Worm (Caenorhabditis elegans) whole organism, L3 larva: ENCODE data around the gene hoe-1.

Source experiments
- R02D3.7 ChIP-seq: fragments of 150-350 bp; optimal IDR thresholded peaks from 2 replicates; lab custom pipeline; 2014; ENCODE audit warnings: missing biosample characterization, missing genetic modification characterization
- aly-2 ChIP-seq: fragments of 150-350 bp; optimal IDR thresholded peaks from 2 replicates; lab custom pipeline; 2014; ENCODE audit warnings: missing biosample characterization, missing genetic modification characterization
- ama-1 ChIP-seq: fragments of 150-350 bp; optimal IDR thresholded peaks from 2 replicates; lab custom pipeline; 2018
- ceh-16 ChIP-seq: sonication (generic microtip); optimal IDR thresholded peaks from 2 replicates; lab custom pipeline; 2017; ENCODE audit warnings: missing biosample characterization, missing genetic modification characterization
- ceh-28 ChIP-seq: fragments of 150-350 bp; optimal IDR thresholded peaks from 2 replicates; lab custom pipeline; 2014; ENCODE audit warnings: missing biosample characterization, missing genetic modification reagents, missing genetic modification characterization
- ceh-9 ChIP-seq: sonication (generic microtip); optimal IDR thresholded peaks from 2 replicates; lab custom pipeline; 2018; ENCODE audit warnings: missing biosample characterization, missing genetic modification characterization
- daf-12 ChIP-seq: fragments of 150-350 bp; optimal IDR thresholded peaks from 2 replicates; lab custom pipeline; 2014; ENCODE audit warnings: missing biosample characterization, missing genetic modification reagents, missing genetic modification characterization
- egl-27 ChIP-seq: sonication (generic microtip); optimal IDR thresholded peaks from 4 replicates; lab custom pipeline; 2017; ENCODE audit warnings: missing biosample characterization, missing genetic modification reagents, missing genetic modification characterization
- egl-5 ChIP-seq: fragments of 150-350 bp; optimal IDR thresholded peaks from 2 replicates; lab custom pipeline; 2017; ENCODE audit warnings: missing biosample characterization, missing genetic modification reagents, missing genetic modification characterization, inconsistent platforms
- elt-1 ChIP-seq: fragments of 150-350 bp; optimal IDR thresholded peaks from 2 replicates; lab custom pipeline; 2014; ENCODE audit warnings: missing biosample characterization, missing genetic modification characterization
- elt-2 ChIP-seq: sonication (generic microtip); optimal IDR thresholded peaks from 2 replicates; lab custom pipeline; 2016; ENCODE audit warnings: missing genetic modification reagents, mild to moderate bottlenecking, missing genetic modification characterization, missing compliant biosample characterization
- elt-3 ChIP-seq, 3 experiments: fragments of 150-350 bp in 1 of 3; sonication (generic microtip) in 2 of 3; optimal IDR thresholded peaks; 2 replicates in 2 of 3; 4 replicates in 1 of 3; lab custom pipeline; 2014 to 2017; ENCODE audit warnings: missing biosample characterization in 3 of 3, missing genetic modification characterization in 3 of 3
- eor-1 ChIP-seq, 2 experiments: fragments of 150-350 bp; optimal IDR thresholded peaks; 2 replicates each; lab custom pipeline; 2014 to 2018; ENCODE audit warnings: missing biosample characterization in 2 of 2, missing genetic modification characterization in 2 of 2
- fos-1 ChIP-seq: fragments of 150-350 bp; optimal IDR thresholded peaks from 2 replicates; lab custom pipeline; 2014; ENCODE audit warnings: missing biosample characterization, missing genetic modification characterization
- hmg-11 ChIP-seq: sonication (generic microtip); optimal IDR thresholded peaks from 2 replicates; lab custom pipeline; 2016; ENCODE audit warnings: missing genetic modification characterization, missing compliant biosample characterization
- jun-1 ChIP-seq: fragments of 150-350 bp; optimal IDR thresholded peaks from 2 replicates; lab custom pipeline; 2014; ENCODE audit warnings: missing biosample characterization, missing genetic modification reagents, missing genetic modification characterization
- lin-15B ChIP-seq: fragments of 150-350 bp; optimal IDR thresholded peaks from 2 replicates; lab custom pipeline; 2014; ENCODE audit warnings: missing biosample characterization, missing genetic modification characterization
- lin-39 ChIP-seq: fragments of 150-350 bp; optimal IDR thresholded peaks from 2 replicates; lab custom pipeline; 2018; ENCODE audit warnings: missing biosample characterization, missing genetic modification reagents, missing genetic modification characterization
- lsy-12 ChIP-seq: sonication (generic microtip); optimal IDR thresholded peaks from 2 replicates; lab custom pipeline; 2016; ENCODE audit warnings: mild to moderate bottlenecking, missing genetic modification characterization, missing compliant biosample characterization
- nfya-1 ChIP-seq: sonication (generic microtip); optimal IDR thresholded peaks from 2 replicates; lab custom pipeline; 2017; ENCODE audit warnings: missing genetic modification characterization, mild to moderate bottlenecking, missing compliant biosample characterization, antibody characterized with exemption, moderate library complexity; ENCODE audit not compliant: insufficient read depth
- nhr-11 ChIP-seq: fragments of 150-350 bp; optimal IDR thresholded peaks from 2 replicates; lab custom pipeline; 2014; ENCODE audit warnings: missing biosample characterization, missing genetic modification characterization
- nhr-12 ChIP-seq: fragments of 150-350 bp; optimal IDR thresholded peaks from 2 replicates; lab custom pipeline; 2014; ENCODE audit warnings: missing biosample characterization, missing genetic modification characterization
- nhr-23 ChIP-seq: fragments of 150-350 bp; optimal IDR thresholded peaks from 2 replicates; lab custom pipeline; 2014; ENCODE audit warnings: missing biosample characterization, missing genetic modification reagents, missing genetic modification characterization
- nhr-25 ChIP-seq: sonication (generic microtip); optimal IDR thresholded peaks from 2 replicates; lab custom pipeline; 2017; ENCODE audit warnings: missing biosample characterization, missing genetic modification characterization
- nhr-28 ChIP-seq: fragments of 150-350 bp; optimal IDR thresholded peaks from 2 replicates; lab custom pipeline; 2014; ENCODE audit warnings: missing biosample characterization, missing genetic modification characterization
- nhr-43 ChIP-seq: sonication (generic microtip); optimal IDR thresholded peaks from 2 replicates; lab custom pipeline; 2016; ENCODE audit warnings: mild to moderate bottlenecking, missing genetic modification characterization, missing compliant biosample characterization; ENCODE audit not compliant: poor library complexity, severe bottlenecking
- nhr-67 ChIP-seq: fragments of 150-350 bp; optimal IDR thresholded peaks from 2 replicates; lab custom pipeline; 2014; ENCODE audit warnings: missing biosample characterization, missing genetic modification characterization
- nhr-76 ChIP-seq: fragments of 150-350 bp; sonication (generic microtip); optimal IDR thresholded peaks from 5 replicates; lab custom pipeline; 2014; ENCODE audit warnings: missing biosample characterization, missing genetic modification characterization
- nhr-77 ChIP-seq: fragments of 150-350 bp; optimal IDR thresholded peaks from 2 replicates; lab custom pipeline; 2014; ENCODE audit warnings: missing biosample characterization, missing genetic modification characterization
- pha-4 ChIP-seq: fragments of 150-350 bp; optimal IDR thresholded peaks from 2 replicates; lab custom pipeline; 2014; ENCODE audit warnings: missing biosample characterization, missing genetic modification reagents, missing genetic modification characterization
- pqm-1 ChIP-seq: fragments of 150-350 bp; optimal IDR thresholded peaks from 2 replicates; lab custom pipeline; 2017; ENCODE audit warnings: missing biosample characterization, missing genetic modification characterization, inconsistent platforms
- sea-2 ChIP-seq: fragments of 150-350 bp; sonication (generic microtip); optimal IDR thresholded peaks from 4 replicates; lab custom pipeline; 2014; ENCODE audit warnings: missing biosample characterization, missing genetic modification reagents, missing genetic modification characterization
- skn-1 ChIP-seq: fragments of 150-350 bp; optimal IDR thresholded peaks from 2 replicates; lab custom pipeline; 2014; ENCODE audit warnings: missing biosample characterization, missing genetic modification characterization
- snpc-4 ChIP-seq: fragments of 150-350 bp; optimal IDR thresholded peaks from 2 replicates; lab custom pipeline; 2014; ENCODE audit warnings: missing biosample characterization, missing genetic modification characterization
- tbx-2 ChIP-seq: sonication (generic microtip); optimal IDR thresholded peaks from 2 replicates; lab custom pipeline; 2016; ENCODE audit warnings: mild to moderate bottlenecking, missing genetic modification characterization, missing compliant biosample characterization
- unc-39 ChIP-seq: sonication (generic microtip); optimal IDR thresholded peaks from 4 replicates; lab custom pipeline; 2017; ENCODE audit warnings: missing biosample characterization, missing genetic modification characterization
- unc-62 ChIP-seq: fragments of 150-350 bp; sonication (generic microtip); optimal IDR thresholded peaks from 4 replicates; lab custom pipeline; 2014; ENCODE audit warnings: missing biosample characterization, missing genetic modification reagents, missing genetic modification characterization
- ztf-11 ChIP-seq: fragments of 150-350 bp; optimal IDR thresholded peaks from 2 replicates; lab custom pipeline; 2014; ENCODE audit warnings: missing biosample characterization, missing genetic modification characterization
- ztf-4 ChIP-seq: fragments of 150-350 bp; optimal IDR thresholded peaks from 2 replicates; lab custom pipeline; 2014; ENCODE audit warnings: missing biosample characterization, missing genetic modification characterization

The hoe-1 gene

ce11 chrIV:4748408-4749105 lies 4.5 kb upstream of the hoe-1 start, which contains the start of gene cyc-2.1 (continued):
- no peak for TF ChIP-seq elt-1 (tag; lab: Kevin White, UChicago)
- TF ChIP-seq, all 47 proteins: peak for 18

- TF ChIP-seq lin-15B (peak; percentile 16), R02D3.7 (tag; lab: Kevin White, UChicago) (peak; percentile 36), ama-1 (lab: Kevin White, UChicago) (peak; percentile 65), nhr-28 (tag; lab: Kevin White, UChicago) (no peak), eor-1 (tag; optimal IDR thresholded peaks at IDR 0.05; lab: Kevin White, UChicago) (no peak), nfya-1 (tag; lab: Kevin White, UChicago) (peak; percentile 24), elt-3 (tag; optimal IDR thresholded peaks at IDR 0.05; lab: Kevin White, UChicago) (no peak)
- TF ChIP-seq, all 47 proteins: peak for 4
These were observed 3.5 kb upstream of the hoe-1 start, which contains the start of gene tctn-1 for ce11 chrIV:4747553-4747952. TSS of gene tctn-1 (minus strand) at chrIV:4747832.

- TF ChIP-seq nfya-1 (tag; lab: Kevin White, UChicago), result peak; percentile 81
- peak; percentile 25 for TF ChIP-seq elt-2
- TF ChIP-seq lin-39 (tag; lab: Kevin White, UChicago), result no peak
- TF ChIP-seq aly-2, result no peak
- TF ChIP-seq lin-15B, result peak; percentile 76
- TF ChIP-seq nhr-12 (tag; lab: Kevin White, UChicago), result no peak
- no peak for TF ChIP-seq nhr-77
- TF ChIP-seq nhr-25 (tag; lab: Kevin White, UChicago), result peak; percentile 13
- no peak for TF ChIP-seq unc-39 (tag; lab: Kevin White, UChicago)
- TF ChIP-seq skn-1, result peak; percentile 52
- no peak for TF ChIP-seq nhr-67 (tag; lab: Kevin White, UChicago)
- peak; percentile 75 for TF ChIP-seq nhr-43
- TF ChIP-seq pha-4, result peak; percentile 79
- no peak for TF ChIP-seq nhr-76
- TF ChIP-seq eor-1 (tag; optimal IDR thresholded peaks at IDR 0.05; lab: Kevin White, UChicago), result no peak
- no peak for TF ChIP-seq sea-2
- TF ChIP-seq unc-62 (GFP tag; lab: Kevin White, UChicago), result no peak
- peak; percentile 73 for TF ChIP-seq R02D3.7 (tag; lab: Kevin White, UChicago)
- no peak for TF ChIP-seq ztf-4 (tag; lab: Kevin White, UChicago)
- peak; percentile 66 for TF ChIP-seq nhr-23 (tag; lab: Kevin White, UChicago)
- no peak for TF ChIP-seq pqm-1
- peak; percentile 49 for TF ChIP-seq tbx-2 (tag; lab: Kevin White, UChicago)
- TF ChIP-seq ceh-9 (tag; lab: Kevin White, UChicago), result no peak
- TF ChIP-seq ceh-28 (tag; lab: Kevin White, UChicago), result peak; percentile 57
- TF ChIP-seq snpc-4 (tag; lab: Kevin White, UChicago), result peak; percentile 29
- no peak for TF ChIP-seq egl-27 (tag; lab: Kevin White, UChicago)
- no peak for TF ChIP-seq elt-3 (tag; optimal IDR thresholded peaks at IDR 0.05; lab: Kevin White, UChicago)
- TF ChIP-seq egl-5 (tag; lab: Kevin White, UChicago), result no peak
- peak; percentile 21 for TF ChIP-seq lsy-12
- peak; percentile 45 for TF ChIP-seq hmg-11 (tag; lab: Kevin White, UChicago)
- TF ChIP-seq nhr-11 (tag; lab: Kevin White, UChicago), result no peak
- TF ChIP-seq jun-1 (tag; lab: Kevin White, UChicago), result no peak
These were observed 1.4 kb upstream of the hoe-1 start, which contains the start of gene timm-17B.1 for ce11 chrIV:4745422-4745821. TSS of gene timm-17B.1 (minus strand) at chrIV:4745492.

ce11 chrIV:4742480-4742879 lies 1.6 kb downstream of the hoe-1 start:
- TF ChIP-seq ceh-9 (tag; lab: Kevin White, UChicago), result no peak
- no peak for TF ChIP-seq unc-62 (GFP tag; lab: Kevin White, UChicago)
- no peak for TF ChIP-seq pha-4
- TF ChIP-seq daf-12 (tag; lab: Kevin White, UChicago), result no peak
- TF ChIP-seq egl-5 (tag; lab: Kevin White, UChicago), result no peak
- no peak for TF ChIP-seq ztf-11 (tag; lab: Kevin White, UChicago)
- no peak for TF ChIP-seq nhr-67 (tag; lab: Kevin White, UChicago)
- no peak for TF ChIP-seq sea-2
- TF ChIP-seq tbx-2 (tag; lab: Kevin White, UChicago), result no peak
- no peak for TF ChIP-seq ceh-16
- no peak for TF ChIP-seq fos-1 (tag; lab: Kevin White, UChicago)
